Worm (Caenorhabditis elegans) whole organism, midembryonic: ENCODE data around the gene ZC21.6.
A peak's percentile ranks its signal among the peaks of the same experiment; 100 is the strongest.

Experiments
- T22C8.4 ChIP-seq: fragments of 200-800 bp; sonication (Bioruptor generic); IDR thresholded peaks from 2 replicates; pipeline ENCODE4 v1.3.6; 2022; ENCODE audit warnings: missing genetic modification characterization, missing compliant biosample characterization
- cog-1 ChIP-seq: sonication (generic microtip); optimal IDR thresholded peaks from 2 replicates; lab custom pipeline; 2016; ENCODE audit warnings: missing genetic modification characterization, missing compliant biosample characterization
- flt-1 ChIP-seq: fragments of 200-800 bp; sonication (Bioruptor generic); IDR thresholded peaks from 2 replicates; pipeline ENCODE4 v1.3.6; 2022; ENCODE audit warnings: missing genetic modification characterization, missing compliant biosample characterization
- klf-2 ChIP-seq: fragments of 200-800 bp; sonication (Bioruptor generic); conservative IDR thresholded peaks from 2 replicates; pipeline ENCODE4 v1.3.6; 2022; ENCODE audit warnings: missing genetic modification reagents, missing genetic modification characterization, missing compliant biosample characterization
- med-1 ChIP-seq: sonication (generic microtip); optimal IDR thresholded peaks from 2 replicates; lab custom pipeline; 2017; ENCODE audit warnings: missing genetic modification characterization, mild to moderate bottlenecking, missing compliant biosample characterization, antibody characterized with exemption, missing genetic modification reagents; ENCODE audit not compliant: insufficient read depth
- ref-1 ChIP-seq: fragments of 200-800 bp; sonication (Bioruptor generic); conservative IDR thresholded peaks from 2 replicates; pipeline ENCODE4 v1.3.6; 2022; ENCODE audit warnings: missing genetic modification reagents, missing genetic modification characterization, missing compliant biosample characterization
- tab-1 ChIP-seq: fragments of 200-800 bp; sonication (Bioruptor generic); IDR thresholded peaks from 2 replicates; pipeline ENCODE4 v1.3.6; 2022; ENCODE audit warnings: missing genetic modification characterization, missing compliant biosample characterization
- ztf-23 ChIP-seq: fragments of 200-800 bp; sonication (Bioruptor generic); IDR thresholded peaks from 2 replicates; pipeline ENCODE4 v1.3.6; 2022; ENCODE audit warnings: missing genetic modification reagents, missing genetic modification characterization, missing compliant biosample characterization
- ztf-29 ChIP-seq: fragments of 200-800 bp; sonication (Bioruptor generic); IDR thresholded peaks from 2 replicates; pipeline ENCODE4 v1.3.6; 2022; ENCODE audit warnings: missing genetic modification reagents, missing genetic modification characterization, missing compliant biosample characterization

ZC21.6 gene

ce11 chrIII:8575359-8576101 lies 30.1 kb upstream of the ZC21.6 start:
- TF ChIP-seq cog-1 (tag; lab: Kevin White, UChicago), result no peak
- no peak for TF ChIP-seq med-1 (GFP tag; lab: Kevin White, UChicago)
- TF ChIP-seq ztf-29 (GFP tag; lab: Robert Waterston, UW), result no peak
- TF ChIP-seq klf-2, result no peak
- TF ChIP-seq tab-1 (GFP tag; lab: Robert Waterston, UW), result no peak
- TF ChIP-seq T22C8.4 (GFP tag; lab: Robert Waterston, UW), result no peak
- TF ChIP-seq ztf-23 (GFP tag; lab: Robert Waterston, UW), result no peak
- no peak for TF ChIP-seq ref-1 (GFP tag; lab: Robert Waterston, UW)
- TF ChIP-seq flt-1, result no peak

- TF ChIP-seq med-1 (GFP tag; lab: Kevin White, UChicago) (no peak), cog-1 (tag; lab: Kevin White, UChicago) (no peak), ref-1 (GFP tag; lab: Robert Waterston, UW) (no peak), klf-2 (no peak)
Observed at ce11 chrIII:8574299-8574698, 28.9 kb upstream of the ZC21.6 start.

- TF ChIP-seq med-1 (GFP tag; lab: Kevin White, UChicago) (no peak), ref-1 (GFP tag; lab: Robert Waterston, UW) (no peak), T22C8.4 (GFP tag; lab: Robert Waterston, UW) (no peak)
Observed at ce11 chrIII:8573869-8574268, 28.5 kb upstream of the ZC21.6 start.

- TF ChIP-seq ref-1 (GFP tag; lab: Robert Waterston, UW) (no peak), flt-1 (no peak), klf-2 (no peak), cog-1 (tag; lab: Kevin White, UChicago) (no peak), tab-1 (GFP tag; lab: Robert Waterston, UW) (no peak), ztf-29 (GFP tag; lab: Robert Waterston, UW) (no peak), ztf-23 (GFP tag; lab: Robert Waterston, UW) (no peak), med-1 (GFP tag; lab: Kevin White, UChicago) (no peak), T22C8.4 (GFP tag; lab: Robert Waterston, UW) (no peak)
Observed at ce11 chrIII:8573301-8573700, 27.9 kb upstream of the ZC21.6 start.

- TF ChIP-seq med-1 (GFP tag; lab: Kevin White, UChicago) (no peak), ztf-23 (GFP tag; lab: Robert Waterston, UW) (no peak), klf-2 (no peak), T22C8.4 (GFP tag; lab: Robert Waterston, UW) (no peak), ref-1 (GFP tag; lab: Robert Waterston, UW) (no peak), cog-1 (tag; lab: Kevin White, UChicago) (no peak), tab-1 (GFP tag; lab: Robert Waterston, UW) (no peak)
Observed at ce11 chrIII:8571845-8572244, 26.4 kb upstream of the ZC21.6 start.

- no peak for TF ChIP-seq cog-1 (tag; lab: Kevin White, UChicago)
Observed at ce11 chrIII:8570289-8570688, 24.9 kb upstream of the ZC21.6 start.

ce11 chrIII:8564372-8564771 lies 19.0 kb upstream of the ZC21.6 start:
- no peak for TF ChIP-seq ztf-23 (GFP tag; lab: Robert Waterston, UW)
- no peak for TF ChIP-seq ref-1 (GFP tag; lab: Robert Waterston, UW)
- TF ChIP-seq ztf-29 (GFP tag; lab: Robert Waterston, UW), result no peak
- TF ChIP-seq med-1 (GFP tag; lab: Kevin White, UChicago), result no peak
- TF ChIP-seq klf-2, result no peak
- no peak for TF ChIP-seq cog-1 (tag; lab: Kevin White, UChicago)

- TF ChIP-seq tab-1 (GFP tag; lab: Robert Waterston, UW), result no peak
- no peak for TF ChIP-seq ztf-23 (GFP tag; lab: Robert Waterston, UW)
- no peak for TF ChIP-seq ztf-29 (GFP tag; lab: Robert Waterston, UW)
- TF ChIP-seq T22C8.4 (GFP tag; lab: Robert Waterston, UW), result no peak
- no peak for TF ChIP-seq med-1 (GFP tag; lab: Kevin White, UChicago)
Observed at ce11 chrIII:8560836-8561235, 15.4 kb upstream of the ZC21.6 start, which contains the start of gene acdh-6. acdh-6 (plus strand) TSS chrIII:8561136.

- TF ChIP-seq tab-1 (GFP tag; lab: Robert Waterston, UW) (no peak), T22C8.4 (GFP tag; lab: Robert Waterston, UW) (no peak), cog-1 (tag; lab: Kevin White, UChicago) (no peak), ztf-23 (GFP tag; lab: Robert Waterston, UW) (no peak), ztf-29 (GFP tag; lab: Robert Waterston, UW) (no peak), flt-1 (no peak), ref-1 (GFP tag; lab: Robert Waterston, UW) (no peak), klf-2 (no peak), med-1 (GFP tag; lab: Kevin White, UChicago) (no peak)
Observed at ce11 chrIII:8560398-8560797, 15.0 kb upstream of the ZC21.6 start.

ce11 chrIII:8556836-8557385 lies 11.5 kb upstream of the ZC21.6 start, which contains the start of gene C02D5.2:
C02D5.2 (plus strand) TSS chrIII:8557335.
- TF ChIP-seq cog-1 (tag; lab: Kevin White, UChicago), result peak; percentile 44
- TF ChIP-seq ref-1 (GFP tag; lab: Robert Waterston, UW), result no peak
